Fruit fly (Drosophila melanogaster) whole organism, pupa: ENCODE data around the gene vap.
A peak's percentile ranks its signal among the peaks of the same experiment; 100 is the strongest.

Experiments used
- CG10348 ChIP-seq: fragments of 200-800 bp; sonication (Bioruptor generic); IDR thresholded peaks from 2 replicates; pipeline ENCODE4 v1.3.6; 2022; ENCODE audit warnings: missing biosample characterization, missing genetic modification characterization
- CG12605 ChIP-seq: fragments of 200-800 bp; sonication (Bioruptor generic); IDR thresholded peaks from 2 replicates; pipeline ENCODE4 v1.3.6; 2022; ENCODE audit warnings: missing biosample characterization, missing genetic modification characterization
- CG14655 ChIP-seq: fragments of 200-800 bp; sonication (Bioruptor generic); optimal IDR thresholded peaks from 3 replicates; lab custom pipeline; 2017; ENCODE audit warnings: mild to moderate bottlenecking, missing biosample characterization, missing genetic modification reagents, missing genetic modification characterization
- CG15710 ChIP-seq: fragments of 200-800 bp; sonication (Bioruptor generic); optimal IDR thresholded peaks from 2 replicates; lab custom pipeline; 2018; ENCODE audit warnings: missing biosample characterization, mild to moderate bottlenecking, missing genetic modification characterization, moderate library complexity
- CG17806 ChIP-seq: fragments of 200-800 bp; sonication (Bioruptor generic); optimal IDR thresholded peaks from 2 replicates; lab custom pipeline; 2018; ENCODE audit warnings: missing biosample characterization, mild to moderate bottlenecking, missing genetic modification characterization, moderate library complexity
- CG32121 ChIP-seq: fragments of 200-800 bp; sonication (Bioruptor generic); IDR thresholded peaks from 2 replicates; pipeline ENCODE4 v1.3.6; 2022; ENCODE audit warnings: missing biosample characterization, missing genetic modification characterization
- CG34367 ChIP-seq: fragments of 200-800 bp; sonication (Bioruptor generic); optimal IDR thresholded peaks from 2 replicates; lab custom pipeline; 2018; ENCODE audit warnings: missing biosample characterization, mild to moderate bottlenecking, missing genetic modification characterization
- CG4496 ChIP-seq: fragments of 200-800 bp; sonication (Bioruptor generic); IDR thresholded peaks from 3 replicates; pipeline ENCODE4 v1.3.6; 2022; ENCODE audit warnings: missing biosample characterization, missing genetic modification characterization
- CG8159 ChIP-seq: fragments of 200-800 bp; sonication (Bioruptor generic); optimal IDR thresholded peaks from 3 replicates; lab custom pipeline; 2018; ENCODE audit warnings: missing biosample characterization, mild to moderate bottlenecking, missing genetic modification characterization, moderate library complexity
- CG8301 ChIP-seq: fragments of 200-800 bp; sonication (Bioruptor generic); optimal IDR thresholded peaks from 2 replicates; lab custom pipeline; 2018; ENCODE audit warnings: missing biosample characterization, mild to moderate bottlenecking, missing genetic modification characterization
- CG9948 ChIP-seq: fragments of 200-800 bp; sonication (Bioruptor generic); optimal IDR thresholded peaks from 2 replicates; lab custom pipeline; 2018; ENCODE audit warnings: missing biosample characterization, mild to moderate bottlenecking, missing genetic modification characterization, moderate library complexity
- D1 ChIP-seq: fragments of 200-800 bp; sonication (Bioruptor generic); optimal IDR thresholded peaks from 2 replicates; lab custom pipeline; 2018; ENCODE audit warnings: missing biosample characterization, mild to moderate bottlenecking, missing genetic modification characterization, moderate library complexity
- EcR ChIP-seq: fragments of 200-800 bp; sonication (Bioruptor generic); optimal IDR thresholded peaks from 3 replicates; lab custom pipeline; 2019; ENCODE audit warnings: missing biosample characterization, missing genetic modification characterization, mild to moderate bottlenecking, moderate library complexity, missing genetic modification reagents
- Ets98B ChIP-seq: fragments of 200-800 bp; sonication (Bioruptor generic); IDR thresholded peaks from 2 replicates; pipeline ENCODE4 v1.3.6; 2022; ENCODE audit warnings: missing biosample characterization, missing genetic modification characterization
- Pif1A ChIP-seq: fragments of 200-800 bp; sonication (Bioruptor generic); optimal IDR thresholded peaks from 3 replicates; lab custom pipeline; 2016; ENCODE audit warnings: missing biosample characterization, missing genetic modification characterization
- Pif1B ChIP-seq: fragments of 200-800 bp; sonication (Bioruptor generic); optimal IDR thresholded peaks from 3 replicates; lab custom pipeline; 2016; ENCODE audit warnings: missing biosample characterization, missing genetic modification characterization
- Snoo ChIP-seq: fragments of 200-800 bp; sonication (Bioruptor generic); optimal IDR thresholded peaks from 3 replicates; lab custom pipeline; 2017; ENCODE audit warnings: missing biosample characterization, mild to moderate bottlenecking, missing genetic modification characterization, inconsistent platforms
- fd96Ca ChIP-seq: fragments of 200-800 bp; sonication (Bioruptor generic); IDR thresholded peaks from 3 replicates; pipeline ENCODE4 v1.3.6; 2022; ENCODE audit warnings: missing biosample characterization, missing genetic modification characterization
- gl ChIP-seq: fragments of 200-800 bp; sonication (Bioruptor generic); optimal IDR thresholded peaks from 2 replicates; lab custom pipeline; 2018; ENCODE audit warnings: missing biosample characterization, mild to moderate bottlenecking, missing genetic modification characterization
- rn ChIP-seq: fragments of 200-800 bp; sonication (Bioruptor generic); IDR thresholded peaks from 2 replicates; pipeline ENCODE4 v1.3.6; 2022; ENCODE audit warnings: missing biosample characterization, missing genetic modification characterization

The vap gene

DNA sequence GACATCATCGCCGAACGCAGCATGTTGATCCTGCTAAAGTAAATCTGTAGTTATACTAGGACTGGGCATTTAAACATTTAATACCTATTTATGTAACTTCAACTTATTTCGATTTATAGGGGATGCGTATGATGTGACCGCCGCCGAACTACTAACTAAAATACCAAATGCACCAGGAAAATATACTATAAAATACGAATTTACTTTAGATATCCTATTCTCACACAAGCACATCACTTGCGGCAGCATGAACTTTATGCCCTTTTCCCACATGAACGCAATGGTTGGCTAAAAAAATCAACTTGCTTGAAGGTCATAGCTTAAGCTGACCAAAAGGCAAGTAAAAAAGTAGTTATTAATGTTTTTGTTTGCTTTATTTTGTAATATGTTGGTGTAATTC lies 19.0 kb downstream of the vap start, which contains the start of gene ND-20:
TSS of gene ND-20 (minus strand) at position 155 of the 400 bp plus-strand sequence.
- TF ChIP-seq Pif1A = no peak
- TF ChIP-seq CG15710 (tag; lab: Kevin White, UChicago) = peak; percentile 9

DNA sequence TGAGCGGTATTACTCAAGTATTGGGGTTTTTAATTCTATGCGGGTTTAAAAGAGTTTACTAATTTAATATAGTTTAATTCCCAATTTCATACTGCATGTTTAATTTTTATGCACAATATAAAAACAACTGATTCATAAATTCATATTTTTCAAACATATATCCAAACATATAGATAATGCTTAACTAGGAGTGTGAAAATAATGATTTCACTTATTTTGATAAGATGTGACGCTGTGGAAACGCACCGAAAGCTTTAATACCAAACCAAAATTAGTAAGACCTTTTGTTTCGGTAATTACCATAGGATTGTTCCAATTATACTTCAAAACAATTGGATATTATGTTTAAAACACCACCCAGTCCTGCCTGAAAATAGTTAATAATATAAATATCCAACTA lies 22.1 kb downstream of the vap start, which contains the start of gene Slc25A46a:
TSS of gene Slc25A46a (plus strand) at position 272 of the 400 bp plus-strand sequence.
- TF ChIP-seq CG32121 (GFP tag; lab: Robert Waterston, UW) (no peak), CG8159 (tag; lab: Kevin White, UChicago) (peak; percentile 6), gl (no peak), D1 (tag; lab: Kevin White, UChicago) (no peak), Snoo (no peak), EcR (GFP tag; lab: Kevin White, UChicago) (no peak), CG4496 (GFP tag; lab: Robert Waterston, UW) (0 out of 3 replicates have a peak, but pooled peaks have one; percentile 14), CG17806 (no peak), rn (GFP tag; lab: Robert Waterston, UW) (no peak)

dm6 chrX:15982844-15983243 lies 22.8 kb downstream of the vap start, which contains the start of gene Cep164:
Cep164 (minus strand) TSS chrX:15982944.
- TF ChIP-seq CG32121 (GFP tag; lab: Robert Waterston, UW) = no peak
- no peak for TF ChIP-seq CG8159 (tag; lab: Kevin White, UChicago)
- no peak for TF ChIP-seq gl

- TF ChIP-seq CG4496 (GFP tag; lab: Robert Waterston, UW) = no peak
- no peak for TF ChIP-seq CG8301 (tag; lab: Kevin White, UChicago)
- TF ChIP-seq D1 (tag; lab: Kevin White, UChicago) = no peak
- no peak for TF ChIP-seq CG14655 (GFP tag; lab: Kevin White, UChicago)
- TF ChIP-seq CG9948 = no peak
- no peak for TF ChIP-seq rn (GFP tag; lab: Robert Waterston, UW)
- no peak for TF ChIP-seq Pif1A
- TF ChIP-seq, all 21 proteins: peak for 0
Observed at dm6 chrX:15976568-15976967, 29.0 kb downstream of the vap start, which contains the start of gene CG42766. CG42766 (plus strand) TSS chrX:15976868.

dm6 chrX:15974125-15974524 lies 31.5 kb downstream of the vap start, which contains the start of gene Or13a:
Or13a (plus strand) TSS chrX:15974425.
- TF ChIP-seq rn (GFP tag; lab: Robert Waterston, UW) (no peak), D1 (tag; lab: Kevin White, UChicago) (no peak), CG10348 (GFP tag; lab: Robert Waterston, UW) (no peak), CG15710 (tag; lab: Kevin White, UChicago) (no peak), CG8301 (tag; lab: Kevin White, UChicago) (no peak), EcR (GFP tag; lab: Kevin White, UChicago) (no peak), fd96Ca (GFP tag; lab: Robert Waterston, UW) (no peak), Snoo (no peak), Pif1A (no peak), CG14655 (GFP tag; lab: Kevin White, UChicago) (no peak), Pif1B (GFP tag; lab: Kevin White, UChicago) (no peak), Ets98B (GFP tag; lab: Robert Waterston, UW) (no peak), CG32121 (GFP tag; lab: Robert Waterston, UW) (no peak), gl (no peak), CG12605 (no peak), CG8159 (tag; lab: Kevin White, UChicago) (no peak)
- TF ChIP-seq, all 21 proteins: peak for 0

DNA sequence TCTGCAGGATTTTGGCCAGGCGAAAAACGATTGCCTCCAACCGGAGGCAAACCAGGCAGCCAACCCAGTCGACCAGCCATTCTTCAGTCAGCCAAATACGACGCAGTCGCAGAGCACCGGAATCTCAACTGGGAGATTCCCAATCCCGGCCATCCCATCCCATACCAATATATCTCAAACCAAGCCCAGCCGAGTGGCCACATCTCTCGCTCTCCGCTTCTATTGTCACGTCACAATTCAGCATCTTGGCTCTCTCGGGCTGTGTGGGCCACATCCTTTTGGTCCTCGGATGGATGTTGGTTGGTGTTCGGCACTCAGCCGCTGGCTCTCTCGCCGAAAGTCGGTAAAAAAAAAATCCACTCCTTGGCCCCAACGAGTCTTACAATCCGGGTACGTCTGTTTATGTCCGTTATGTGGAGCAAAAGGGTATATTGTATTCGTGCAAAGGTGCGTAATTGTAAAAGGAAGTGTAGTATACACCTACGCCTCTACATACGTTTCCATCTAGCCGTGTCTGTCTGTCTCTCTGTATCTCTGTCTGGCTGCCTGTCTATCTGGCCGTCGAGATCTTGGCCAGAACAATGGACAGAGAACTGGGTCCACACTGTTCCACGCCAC lies 32.3 kb downstream of the vap start, which contains the start of gene mmd:
TSS of gene mmd (minus strand) at position 3 of the 618 bp plus-strand sequence.
- TF ChIP-seq EcR (GFP tag; lab: Kevin White, UChicago) (no peak), CG15710 (tag; lab: Kevin White, UChicago) (no peak), CG34367 (tag; lab: Kevin White, UChicago) (no peak), Pif1A (no peak), CG8159 (tag; lab: Kevin White, UChicago) (no peak), CG4496 (GFP tag; lab: Robert Waterston, UW) (no peak), CG12605 (no peak), D1 (tag; lab: Kevin White, UChicago) (no peak), gl (no peak), CG10348 (GFP tag; lab: Robert Waterston, UW) (no peak), CG8301 (tag; lab: Kevin White, UChicago) (no peak), CG17806 (no peak), Snoo (no peak), Ets98B (GFP tag; lab: Robert Waterston, UW) (no peak), CG9948 (no peak), CG14655 (GFP tag; lab: Kevin White, UChicago) (no peak), rn (GFP tag; lab: Robert Waterston, UW) (no peak), Pif1B (GFP tag; lab: Kevin White, UChicago) (no peak), CG32121 (GFP tag; lab: Robert Waterston, UW) (no peak)

DNA sequence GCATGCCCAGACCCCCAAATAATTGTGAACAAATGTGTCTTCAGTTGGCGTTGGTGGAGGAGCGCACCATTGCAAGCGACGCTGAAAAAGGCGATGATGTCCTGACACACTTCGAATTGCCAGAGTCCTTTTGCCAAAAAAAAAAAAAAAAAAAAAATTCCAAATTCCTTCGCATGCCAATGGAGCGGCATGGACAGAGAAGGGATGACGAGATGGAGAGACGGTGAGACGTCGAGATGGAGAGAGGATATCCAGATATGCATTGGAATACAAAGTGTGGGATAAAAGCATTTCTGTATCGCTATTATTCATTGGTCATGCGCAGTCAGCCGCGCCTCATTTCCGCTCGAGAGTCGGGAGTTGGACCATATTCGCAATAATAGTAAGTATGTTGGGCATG lies 34.0 kb downstream of the vap start:
- TF ChIP-seq gl (no peak), D1 (tag; lab: Kevin White, UChicago) (no peak), CG14655 (GFP tag; lab: Kevin White, UChicago) (no peak), CG12605 (no peak), Ets98B (GFP tag; lab: Robert Waterston, UW) (no peak), fd96Ca (GFP tag; lab: Robert Waterston, UW) (no peak)
